Fruit fly (Drosophila melanogaster) whole organism, prepupa: ENCODE measurements around the gene CG12766.
A peak's percentile ranks its signal among the peaks of the same experiment; 100 is the strongest.

Source experiments
- CG10631 ChIP-seq: fragments of 200-800 bp; sonication (Bioruptor generic); optimal IDR thresholded peaks from 2 replicates; lab custom pipeline; 2016; ENCODE audit warnings: missing biosample characterization, missing genetic modification characterization
- CG11294 ChIP-seq: fragments of 200-800 bp; sonication (Bioruptor generic); IDR thresholded peaks from 2 replicates; pipeline ENCODE4 v1.3.6; 2022; ENCODE audit warnings: missing biosample characterization, missing genetic modification characterization
- CG11902 ChIP-seq: fragments of 200-800 bp; sonication (Bioruptor generic); optimal IDR thresholded peaks from 3 replicates; lab custom pipeline; 2016; ENCODE audit warnings: missing biosample characterization, missing genetic modification characterization
- CG15336 ChIP-seq: fragments of 200-800 bp; sonication (Bioruptor generic); IDR thresholded peaks from 2 replicates; pipeline ENCODE4 v1.3.6; 2022; ENCODE audit warnings: missing biosample characterization, missing genetic modification characterization
- CG16779 ChIP-seq: fragments of 200-800 bp; sonication (Bioruptor generic); optimal IDR thresholded peaks from 3 replicates; lab custom pipeline; 2017; ENCODE audit warnings: missing biosample characterization, mild to moderate bottlenecking, missing genetic modification characterization
- CG31627 ChIP-seq: fragments of 200-800 bp; sonication (Bioruptor generic); optimal IDR thresholded peaks from 3 replicates; lab custom pipeline; 2016; ENCODE audit warnings: missing biosample characterization, missing genetic modification characterization
- CG32006 ChIP-seq: fragments of 200-800 bp; sonication (Bioruptor generic); optimal IDR thresholded peaks from 3 replicates; lab custom pipeline; 2017; ENCODE audit warnings: missing biosample characterization, mild to moderate bottlenecking, missing genetic modification characterization
- CG34406 ChIP-seq: fragments of 200-800 bp; sonication (Bioruptor generic); optimal IDR thresholded peaks from 3 replicates; lab custom pipeline; 2016; ENCODE audit warnings: missing biosample characterization, missing genetic modification characterization
- CG3919 ChIP-seq: fragments of 200-800 bp; sonication (Bioruptor generic); optimal IDR thresholded peaks from 3 replicates; lab custom pipeline; 2016; ENCODE audit warnings: missing biosample characterization, missing genetic modification characterization
- CG4318 ChIP-seq: fragments of 200-800 bp; sonication (Bioruptor generic); optimal IDR thresholded peaks from 3 replicates; lab custom pipeline; 2017; ENCODE audit warnings: missing biosample characterization, mild to moderate bottlenecking, missing genetic modification characterization
- CG6163 ChIP-seq: fragments of 200-800 bp; sonication (Bioruptor generic); IDR thresholded peaks from 3 replicates; pipeline ENCODE4 v1.3.6; 2022; ENCODE audit warnings: missing biosample characterization, missing genetic modification characterization
- CG6276 ChIP-seq: fragments of 200-800 bp; sonication (Bioruptor generic); optimal IDR thresholded peaks from 2 replicates; lab custom pipeline; 2017; ENCODE audit warnings: missing biosample characterization, mild to moderate bottlenecking, missing genetic modification characterization
- CG6854 ChIP-seq: fragments of 200-800 bp; sonication (Bioruptor generic); optimal IDR thresholded peaks from 2 replicates; lab custom pipeline; 2017; ENCODE audit warnings: missing biosample characterization, mild to moderate bottlenecking, missing genetic modification characterization
- CG8119 ChIP-seq: fragments of 200-800 bp; sonication (Bioruptor generic); IDR thresholded peaks from 3 replicates; pipeline ENCODE4 v1.3.6; 2022; ENCODE audit warnings: missing biosample characterization, missing genetic modification characterization
- CG8319 ChIP-seq: fragments of 200-800 bp; sonication (Bioruptor generic); optimal IDR thresholded peaks from 3 replicates; lab custom pipeline; 2016; ENCODE audit warnings: missing biosample characterization, missing genetic modification characterization
- Eip75B ChIP-seq: fragments of 200-800 bp; sonication (Bioruptor generic); optimal IDR thresholded peaks from 3 replicates; lab custom pipeline; 2016; ENCODE audit warnings: missing biosample characterization, missing genetic modification characterization
- Eip78C ChIP-seq: fragments of 200-800 bp; sonication (Bioruptor generic); peaks from one replicate; lab custom pipeline; 2016; ENCODE audit warnings: missing biosample characterization, missing genetic modification characterization
- Ets96B ChIP-seq: fragments of 200-800 bp; optimal IDR thresholded peaks from 2 replicates; lab custom pipeline; 2019; ENCODE audit warnings: missing biosample characterization, mild to moderate bottlenecking, missing genetic modification characterization, moderate library complexity
- Gug ChIP-seq: fragments of 200-800 bp; sonication (Bioruptor generic); IDR thresholded peaks from 2 replicates; pipeline ENCODE4 v1.3.6; 2022; ENCODE audit warnings: missing biosample characterization, missing genetic modification characterization
- Hr38 ChIP-seq: sonication (Bioruptor generic); optimal IDR thresholded peaks from 2 replicates; lab custom pipeline; 2016; ENCODE audit warnings: missing biosample characterization, missing genetic modification characterization
- Hr39 ChIP-seq: fragments of 200-800 bp; sonication (Bioruptor generic); optimal IDR thresholded peaks from 2 replicates; lab custom pipeline; 2016; ENCODE audit warnings: missing biosample characterization, missing genetic modification characterization
- Met ChIP-seq: fragments of 200-800 bp; sonication (Bioruptor generic); optimal IDR thresholded peaks from 3 replicates; lab custom pipeline; 2016; ENCODE audit warnings: missing biosample characterization, missing genetic modification characterization
- OdsH ChIP-seq: fragments of 200-800 bp; sonication (Bioruptor generic); optimal IDR thresholded peaks from 3 replicates; lab custom pipeline; 2016; ENCODE audit warnings: missing biosample characterization, missing genetic modification characterization
- Smox ChIP-seq: fragments of 200-800 bp; sonication (Bioruptor generic); optimal IDR thresholded peaks from 3 replicates; lab custom pipeline; 2016; ENCODE audit warnings: missing biosample characterization, missing genetic modification characterization
- Sox102F ChIP-seq: fragments of 200-800 bp; sonication (Bioruptor generic); optimal IDR thresholded peaks from 2 replicates; lab custom pipeline; 2016; ENCODE audit warnings: missing biosample characterization, mild to moderate bottlenecking, missing genetic modification characterization
- Sox14 ChIP-seq: fragments of 200-800 bp; sonication (Bioruptor generic); optimal IDR thresholded peaks from 3 replicates; lab custom pipeline; 2016; ENCODE audit warnings: missing biosample characterization, missing genetic modification characterization
- Sox15 ChIP-seq: fragments of 200-800 bp; sonication (Bioruptor generic); optimal IDR thresholded peaks from 3 replicates; lab custom pipeline; 2016; ENCODE audit warnings: missing biosample characterization, missing genetic modification characterization
- dsx ChIP-seq: fragments of 200-800 bp; optimal IDR thresholded peaks from 3 replicates; lab custom pipeline; 2019; ENCODE audit warnings: missing biosample characterization, mild to moderate bottlenecking, missing genetic modification characterization, moderate library complexity; ENCODE audit not compliant: poor library complexity, severe bottlenecking
- eg ChIP-seq: fragments of 200-800 bp; sonication (Bioruptor generic); IDR thresholded peaks from 3 replicates; pipeline ENCODE4 v1.3.6; 2022; ENCODE audit warnings: missing biosample characterization, missing genetic modification characterization
- esn ChIP-seq: fragments of 200-800 bp; sonication (Bioruptor generic); optimal IDR thresholded peaks from 2 replicates; lab custom pipeline; 2016; ENCODE audit warnings: missing biosample characterization, mild to moderate bottlenecking, missing genetic modification characterization, moderate library complexity
- lz ChIP-seq: fragments of 200-800 bp; sonication (Bioruptor generic); optimal IDR thresholded peaks from 3 replicates; lab custom pipeline; 2016; ENCODE audit warnings: missing biosample characterization, missing genetic modification characterization
- net ChIP-seq: fragments of 200-800 bp; sonication (Bioruptor generic); optimal IDR thresholded peaks from 3 replicates; lab custom pipeline; 2016; ENCODE audit warnings: missing biosample characterization, missing genetic modification characterization
- ss ChIP-seq, 2 experiments: fragments of 200-800 bp; sonication (Bioruptor generic); optimal IDR thresholded peaks; 2 replicates in 1 of 2; 3 replicates in 1 of 2; lab custom pipeline; 2017 to 2018; ENCODE audit warnings: mild to moderate bottlenecking in 2 of 2, missing biosample characterization in 2 of 2, missing genetic modification characterization in 2 of 2, moderate library complexity in 1 of 2
- svp ChIP-seq: fragments of 200-800 bp; sonication (Bioruptor generic); peaks from one replicate; lab custom pipeline; 2016; ENCODE audit warnings: missing biosample characterization, missing genetic modification characterization
- topi ChIP-seq: fragments of 200-800 bp; sonication (Bioruptor generic); optimal IDR thresholded peaks from 3 replicates; lab custom pipeline; 2016; ENCODE audit warnings: missing biosample characterization, missing genetic modification characterization
- vri ChIP-seq: fragments of 200-800 bp; sonication (Bioruptor generic); optimal IDR thresholded peaks from 3 replicates; lab custom pipeline; 2016; ENCODE audit warnings: missing biosample characterization, mild to moderate bottlenecking, missing genetic modification characterization

Gene CG12766

dm6 chr3L:3952468-3952867 lies 12.5 kb upstream of the CG12766 start, which contains the start of gene CG14984 (continued):
- TF ChIP-seq CG3919 (GFP tag; lab: Kevin White, UChicago) (peak; percentile 90), CG31627 (GFP tag; lab: Kevin White, UChicago) (peak; percentile 82), Sox15 (GFP tag; lab: Kevin White, UChicago) (peak; percentile 65), Smox (peak; percentile 73), dsx (GFP tag; lab: Kevin White, UChicago) (peak; percentile 60), CG11294 (GFP tag; lab: Robert Waterston, UW) (peak; percentile 55; the same call in 1 of the 2 replicates), CG34406 (GFP tag; lab: Kevin White, UChicago) (peak; percentile 77), net (GFP tag; lab: Kevin White, UChicago) (peak; percentile 70), CG11902 (GFP tag; lab: Kevin White, UChicago) (peak; percentile 86), Eip75B (peak; percentile 81), Eip78C (GFP tag; lab: Kevin White, UChicago) (peak; percentile 96), CG16779 (tag; lab: Kevin White, UChicago) (no peak), CG6854 (GFP tag; lab: Kevin White, UChicago) (no peak), CG10631 (GFP tag; lab: Kevin White, UChicago) (peak; percentile 71), Sox14 (GFP tag; lab: Kevin White, UChicago) (peak; percentile 82), svp (GFP tag; lab: Kevin White, UChicago) (peak; percentile 91), lz (GFP tag; lab: Kevin White, UChicago) (peak; percentile 76)

- no peak for TF ChIP-seq OdsH (GFP tag; lab: Kevin White, UChicago)
- TF ChIP-seq CG6163 (GFP tag; lab: Robert Waterston, UW): peak; percentile 24; the same call in 1 of the 3 replicates
- peak; percentile 21 for TF ChIP-seq Eip78C (GFP tag; lab: Kevin White, UChicago)
These were observed 11.9 kb upstream of the CG12766 start for dm6 chr3L:3951875-3952274.

- TF ChIP-seq svp (GFP tag; lab: Kevin White, UChicago): peak; percentile 37
- TF ChIP-seq Gug (GFP tag; lab: Robert Waterston, UW): no peak
- no peak for TF ChIP-seq CG4318 (GFP tag; lab: Kevin White, UChicago)
- no peak for TF ChIP-seq CG8119 (GFP tag; lab: Robert Waterston, UW)
- no peak for TF ChIP-seq Met (GFP tag; lab: Kevin White, UChicago)
These were observed 9.3 kb upstream of the CG12766 start, which contains the start of gene CG14983 for dm6 chr3L:3949205-3949604. Gene CG14983, minus strand, starts transcription at chr3L:3949305.

dm6 chr3L:3947301-3947941 lies 7.5 kb upstream of the CG12766 start, which contains the start of gene CG10853:
Gene CG10853, plus strand, starts transcription at chr3L:3947891.
- TF ChIP-seq dsx (GFP tag; lab: Kevin White, UChicago) (peak; percentile 14), Sox102F (GFP tag; lab: Kevin White, UChicago) (no peak)
- TF ChIP-seq, all 60 proteins: peak for 1

dm6 chr3L:3942241-3943028 lies 2.5 kb upstream of the CG12766 start, which contains the start of the genes CG10863 and CG14982:
Gene CG10863, minus strand, starts transcription at chr3L:3942465.
Gene CG14982, plus strand, starts transcription at chr3L:3942710.
- TF ChIP-seq vri (GFP tag; lab: Kevin White, UChicago): peak; percentile 40
- no peak for TF ChIP-seq topi (GFP tag; lab: Kevin White, UChicago)
- TF ChIP-seq Hr39 (GFP tag; lab: Kevin White, UChicago): no peak
- no peak for TF ChIP-seq Hr38 (GFP tag; lab: Kevin White, UChicago)
- TF ChIP-seq CG6854 (GFP tag; lab: Kevin White, UChicago): peak; percentile 28
- no peak for TF ChIP-seq Met (GFP tag; lab: Kevin White, UChicago)
- peak; percentile 25; the same call in 1 of the 3 replicates for TF ChIP-seq eg (GFP tag; lab: Robert Waterston, UW)
- TF ChIP-seq CG8319 (GFP tag; lab: Kevin White, UChicago): no peak
- TF ChIP-seq svp (GFP tag; lab: Kevin White, UChicago): peak; percentile 97
- TF ChIP-seq Ets96B: no peak
- peak; percentile 20 for TF ChIP-seq esn (GFP tag; lab: Kevin White, UChicago)
- no peak for TF ChIP-seq CG15336 (GFP tag; lab: Robert Waterston, UW)
- no peak for TF ChIP-seq CG6276 (GFP tag; lab: Kevin White, UChicago)
- TF ChIP-seq Eip78C (GFP tag; lab: Kevin White, UChicago): peak; percentile 69
- no peak for TF ChIP-seq CG10631 (GFP tag; lab: Kevin White, UChicago)
- no peak for TF ChIP-seq ss (GFP tag; optimal IDR thresholded peaks at IDR 0.05; lab: Kevin White, UChicago)
- TF ChIP-seq CG32006 (GFP tag; lab: Kevin White, UChicago): no peak
- TF ChIP-seq, all 60 proteins: peak for 6
